Fruit fly (Drosophila melanogaster) whole organism, pupa: Measurements from ENCODE around the gene CG11790.

Experiments used
- CG10348 ChIP-seq: fragments of 200-800 bp; sonication (Bioruptor generic); IDR thresholded peaks from 2 replicates; pipeline ENCODE4 v1.3.6; 2022; ENCODE audit warnings: missing biosample characterization, missing genetic modification characterization
- CG12605 ChIP-seq: fragments of 200-800 bp; sonication (Bioruptor generic); IDR thresholded peaks from 2 replicates; pipeline ENCODE4 v1.3.6; 2022; ENCODE audit warnings: missing biosample characterization, missing genetic modification characterization
- CG13204 ChIP-seq: fragments of 200-800 bp; sonication (Bioruptor generic); optimal IDR thresholded peaks from 2 replicates; lab custom pipeline; 2018; ENCODE audit warnings: missing biosample characterization, mild to moderate bottlenecking, missing genetic modification characterization, moderate library complexity
- CG14655 ChIP-seq: fragments of 200-800 bp; sonication (Bioruptor generic); optimal IDR thresholded peaks from 3 replicates; lab custom pipeline; 2017; ENCODE audit warnings: mild to moderate bottlenecking, missing biosample characterization, missing genetic modification reagents, missing genetic modification characterization
- CG15710 ChIP-seq: fragments of 200-800 bp; sonication (Bioruptor generic); optimal IDR thresholded peaks from 2 replicates; lab custom pipeline; 2018; ENCODE audit warnings: missing biosample characterization, mild to moderate bottlenecking, missing genetic modification characterization, moderate library complexity
- CG17806 ChIP-seq: fragments of 200-800 bp; sonication (Bioruptor generic); optimal IDR thresholded peaks from 2 replicates; lab custom pipeline; 2018; ENCODE audit warnings: missing biosample characterization, mild to moderate bottlenecking, missing genetic modification characterization, moderate library complexity
- CG32121 ChIP-seq: fragments of 200-800 bp; sonication (Bioruptor generic); IDR thresholded peaks from 2 replicates; pipeline ENCODE4 v1.3.6; 2022; ENCODE audit warnings: missing biosample characterization, missing genetic modification characterization
- CG4496 ChIP-seq: fragments of 200-800 bp; sonication (Bioruptor generic); IDR thresholded peaks from 3 replicates; pipeline ENCODE4 v1.3.6; 2022; ENCODE audit warnings: missing biosample characterization, missing genetic modification characterization
- CG8159 ChIP-seq: fragments of 200-800 bp; sonication (Bioruptor generic); optimal IDR thresholded peaks from 3 replicates; lab custom pipeline; 2018; ENCODE audit warnings: missing biosample characterization, mild to moderate bottlenecking, missing genetic modification characterization, moderate library complexity
- CG9948 ChIP-seq: fragments of 200-800 bp; sonication (Bioruptor generic); optimal IDR thresholded peaks from 2 replicates; lab custom pipeline; 2018; ENCODE audit warnings: missing biosample characterization, mild to moderate bottlenecking, missing genetic modification characterization, moderate library complexity
- EcR ChIP-seq: fragments of 200-800 bp; sonication (Bioruptor generic); optimal IDR thresholded peaks from 3 replicates; lab custom pipeline; 2019; ENCODE audit warnings: missing biosample characterization, missing genetic modification characterization, mild to moderate bottlenecking, moderate library complexity, missing genetic modification reagents
- Ets98B ChIP-seq: fragments of 200-800 bp; sonication (Bioruptor generic); IDR thresholded peaks from 2 replicates; pipeline ENCODE4 v1.3.6; 2022; ENCODE audit warnings: missing biosample characterization, missing genetic modification characterization
- fd96Ca ChIP-seq: fragments of 200-800 bp; sonication (Bioruptor generic); IDR thresholded peaks from 3 replicates; pipeline ENCODE4 v1.3.6; 2022; ENCODE audit warnings: missing biosample characterization, missing genetic modification characterization
- gl ChIP-seq: fragments of 200-800 bp; sonication (Bioruptor generic); optimal IDR thresholded peaks from 2 replicates; lab custom pipeline; 2018; ENCODE audit warnings: missing biosample characterization, mild to moderate bottlenecking, missing genetic modification characterization

Gene CG11790

DNA sequence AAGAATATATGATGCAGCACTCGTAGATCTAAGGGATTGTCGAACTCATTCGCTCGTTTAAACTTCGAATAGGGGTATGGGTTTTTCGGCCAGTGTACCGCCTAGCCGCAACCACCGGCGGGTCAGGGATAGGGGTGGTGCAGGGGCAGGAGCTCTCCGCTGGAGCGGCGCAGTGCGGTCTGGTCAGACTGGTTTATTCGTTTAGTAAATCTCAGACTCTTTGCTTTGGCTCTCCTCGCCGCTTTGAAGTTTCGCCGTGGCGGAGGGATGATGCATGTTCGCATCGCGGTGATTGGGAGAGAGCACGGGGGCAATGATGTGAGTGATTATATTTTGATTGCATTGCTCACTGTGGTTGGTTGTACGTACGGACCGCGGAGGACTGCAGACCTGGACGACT, 34.8 kb downstream of the CG11790 start, which contains the start of gene fd96Ca:
TSS of gene fd96Ca (plus strand) at position 337 of the 400 bp plus-strand sequence.
- TF ChIP-seq CG17806 (tag; lab: Kevin White, UChicago) = no peak
- 0 out of 3 replicates have a peak, but pooled peaks have one; percentile 42 for TF ChIP-seq CG4496 (GFP tag; lab: Robert Waterston, UW)
- peak; percentile 87 for TF ChIP-seq CG13204 (GFP tag; lab: Kevin White, UChicago)

DNA sequence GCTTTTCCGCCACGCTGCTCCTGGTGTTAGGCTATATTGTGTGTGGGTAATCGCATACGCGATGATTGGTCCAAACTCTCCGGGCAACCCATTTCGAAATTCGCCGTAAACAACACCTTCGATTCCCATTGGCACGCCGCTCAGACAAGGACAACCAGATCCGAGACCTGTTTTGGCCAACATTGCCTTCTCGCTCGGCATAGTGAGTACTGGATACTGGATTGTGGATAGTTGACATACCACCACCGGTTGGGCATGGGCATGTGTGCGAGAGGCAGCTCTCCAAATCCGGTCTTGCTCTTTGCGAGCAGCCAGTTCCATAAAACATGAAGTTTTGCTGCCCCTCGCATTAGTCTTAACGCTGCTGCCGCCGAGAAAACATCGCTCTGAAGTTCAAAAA, 47.1 kb downstream of the CG11790 start, which contains the start of gene fd96Cb:
TSS of gene fd96Cb (plus strand) at position 374 of the 400 bp plus-strand sequence.
- TF ChIP-seq gl = no peak
- TF ChIP-seq fd96Ca = no peak
- TF ChIP-seq EcR = no peak
- no peak for TF ChIP-seq CG9948
- no peak for TF ChIP-seq CG13204 (GFP tag; lab: Kevin White, UChicago)
- TF ChIP-seq CG14655 (GFP tag; lab: Kevin White, UChicago) = no peak
- no peak for TF ChIP-seq CG8159 (tag; lab: Kevin White, UChicago)
- no peak for TF ChIP-seq Ets98B
- no peak for TF ChIP-seq CG15710 (tag; lab: Kevin White, UChicago)
- no peak for TF ChIP-seq CG12605 (GFP tag; lab: Robert Waterston, UW)
- TF ChIP-seq CG32121 (GFP tag; lab: Robert Waterston, UW) = no peak
- TF ChIP-seq CG10348 = no peak

DNA sequence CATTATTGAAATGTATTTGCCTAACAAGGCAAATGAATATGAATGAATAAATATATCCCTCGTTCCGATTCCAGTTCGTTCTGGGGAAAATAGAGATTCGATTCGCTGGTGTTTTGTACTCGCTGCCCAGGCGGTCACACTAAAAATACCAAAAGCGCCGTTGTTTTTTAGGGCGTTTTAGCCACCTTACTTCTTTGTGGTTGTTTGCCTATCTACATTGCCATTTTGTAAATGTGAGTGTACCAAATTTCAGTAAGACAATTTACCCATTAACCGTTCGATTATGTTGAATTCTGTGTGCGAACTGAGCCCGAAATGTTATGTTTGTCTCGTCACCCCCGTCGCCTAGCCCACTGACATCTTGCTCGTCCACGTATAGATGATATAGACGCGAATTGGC, 50.0 kb downstream of the CG11790 start, which contains the start of the genes CG33095 and CG33096:
TSS of gene CG33095 (plus strand) at position 187 of the 400 bp plus-strand sequence.
TSS of gene CG33096 (plus strand) at position 187 of the 400 bp plus-strand sequence.
- TF ChIP-seq CG9948 = no peak
- peak; percentile 1 for TF ChIP-seq EcR
- no peak for TF ChIP-seq CG4496 (GFP tag; lab: Robert Waterston, UW)
